Fruit fly (Drosophila melanogaster): ENCODE measurements around the gene CG7394.

Gene CG7394

DNA sequence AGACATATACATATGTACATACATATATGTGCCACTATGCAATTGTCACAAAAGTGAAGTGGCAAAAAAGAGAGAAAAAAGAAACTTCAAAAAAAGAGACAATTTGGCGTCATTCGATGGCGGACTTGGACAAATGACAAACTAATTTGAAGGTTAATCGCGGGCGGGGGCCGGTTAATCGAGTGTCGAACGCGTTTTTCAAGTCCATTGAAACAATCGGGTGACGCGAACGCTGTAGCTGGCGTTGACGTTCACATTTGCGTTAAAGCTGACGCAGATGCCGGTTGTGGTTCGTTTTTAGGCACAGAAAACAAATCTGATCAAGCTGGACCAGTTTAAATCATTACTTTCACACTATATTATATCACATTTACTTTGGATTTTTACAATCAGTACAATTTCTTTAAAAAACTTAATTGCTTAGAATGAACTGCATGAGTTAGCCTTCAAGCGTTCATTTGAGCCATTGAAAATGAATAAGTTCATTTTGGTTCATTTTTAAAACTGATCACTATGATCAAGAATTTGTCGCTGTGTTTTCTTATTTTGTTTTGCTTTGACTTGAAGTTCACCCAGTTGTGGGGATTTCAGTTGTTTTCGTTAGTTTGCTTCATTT lies 28.0 kb upstream of the CG7394 start (continued):
- TF ChIP-seq eve (GFP tag; optimal IDR thresholded peaks at IDR 0.05) (peak in 1 of 2 experiments; percentile 80), CG4404 (GFP tag; IDR thresholded peaks at IDR 0.05) (no peak), CG15696 (tag; optimal IDR thresholded peaks at IDR 0.05) (no peak), Trl (optimal IDR thresholded peaks at IDR 0.05) (no peak), Trl (GFP tag; optimal IDR thresholded peaks at IDR 0.05) (peak; percentile 38), Bteb2 (GFP tag; optimal IDR thresholded peaks at IDR 0.05) (peak; percentile 24), gsb (GFP tag; IDR thresholded peaks at IDR 0.05) (no peak), tx (GFP tag; optimal IDR thresholded peaks at IDR 0.05) (no peak), ab (GFP tag; optimal IDR thresholded peaks at IDR 0.05) (peak; percentile 36), CG10209 (GFP tag; optimal IDR thresholded peaks at IDR 0.05) (no peak), sd (tag; optimal IDR thresholded peaks at IDR 0.05) (no peak), jing (GFP tag; optimal IDR thresholded peaks at IDR 0.05) (no peak), ci (GFP tag; IDR thresholded peaks at IDR 0.05) (no peak), CG1832 (GFP tag; optimal IDR thresholded peaks at IDR 0.05) (no peak), ewg (GFP tag; optimal IDR thresholded peaks at IDR 0.05) (no peak), jumu (GFP tag; optimal IDR thresholded peaks at IDR 0.05) (no peak), dan (GFP tag; IDR thresholded peaks at IDR 0.05) (no peak), pita (GFP tag; optimal IDR thresholded peaks at IDR 0.05) (no peak), slbo (GFP tag; IDR thresholded peaks at IDR 0.05) (peak; percentile 66), Ets97D (GFP tag; optimal IDR thresholded peaks at IDR 0.05) (no peak), CG32532 (GFP tag; IDR thresholded peaks at IDR 0.05) (peak; percentile 54; the same call in 1 of the 2 replicates), tio (GFP tag; optimal IDR thresholded peaks at IDR 0.05) (peak; percentile 30), CG16779 (GFP tag; IDR thresholded peaks at IDR 0.05) (no peak), dysf (GFP tag; IDR thresholded peaks at IDR 0.05) (peak; percentile 67; the same call in 2 of the 3 replicates), Fer1 (GFP tag; optimal IDR thresholded peaks at IDR 0.05) (peak; percentile 47), CG33213 (GFP tag; optimal IDR thresholded peaks at IDR 0.05) (no peak), lola (GFP tag; optimal IDR thresholded peaks at IDR 0.05) (no peak), CG13123 (GFP tag; optimal IDR thresholded peaks at IDR 0.05) (no peak), CG11560 (tag; IDR thresholded peaks at IDR 0.05) (no peak), trem (tag; optimal IDR thresholded peaks at IDR 0.05) (no peak), CG32772 (GFP tag; IDR thresholded peaks at IDR 0.05) (no peak), cwo (GFP tag; optimal IDR thresholded peaks at IDR 0.05) (peak; percentile 60), prd (optimal IDR thresholded peaks at IDR 0.05) (no peak), prd (GFP tag; IDR thresholded peaks at IDR 0.05) (peak; percentile 32; the same call in 2 of the 3 replicates), CG13624 (GFP tag; optimal IDR thresholded peaks at IDR 0.05) (peak; percentile 57), CG1647 (GFP tag; optimal IDR thresholded peaks at IDR 0.05) (no peak), Dfd (GFP tag; optimal IDR thresholded peaks at IDR 0.05) (no peak), CG10959 (GFP tag; IDR thresholded peaks at IDR 0.05) (no peak), CG1792 (GFP tag; optimal IDR thresholded peaks at IDR 0.05) (no peak), CG11093 (GFP tag; IDR thresholded peaks at IDR 0.05) (peak; percentile 40; the same call in 1 of the 3 replicates), TFAM (GFP tag; optimal IDR thresholded peaks at IDR 0.05) (no peak), CG17829 (tag; optimal IDR thresholded peaks at IDR 0.05) (no peak), CG6175 (GFP tag; IDR thresholded peaks at IDR 0.05) (no peak), CG17186 (GFP tag; optimal IDR thresholded peaks at IDR 0.05) (no peak), CG13287 (GFP tag; IDR thresholded peaks at IDR 0.05; ENCODE audit: partially characterized antibody) (no peak), CG11085 (GFP tag; IDR thresholded peaks at IDR 0.05) (no peak), CTCF (GFP tag; optimal IDR thresholded peaks at IDR 0.05) (no peak), CG12299 (tag; optimal IDR thresholded peaks at IDR 0.05) (peak; percentile 3), row (GFP tag; IDR thresholded peaks at IDR 0.05) (peak; percentile 80), BEAF-32 (GFP tag; optimal IDR thresholded peaks at IDR 0.05) (no peak), CG6765 (GFP tag; optimal IDR thresholded peaks at IDR 0.05) (peak; percentile 22), CG16863 (GFP tag; optimal IDR thresholded peaks at IDR 0.05) (peak; percentile 20)

All from whole organism, embryonic.